Worm (Caenorhabditis elegans): ENCODE results near the gene ipla-6.

DNA sequence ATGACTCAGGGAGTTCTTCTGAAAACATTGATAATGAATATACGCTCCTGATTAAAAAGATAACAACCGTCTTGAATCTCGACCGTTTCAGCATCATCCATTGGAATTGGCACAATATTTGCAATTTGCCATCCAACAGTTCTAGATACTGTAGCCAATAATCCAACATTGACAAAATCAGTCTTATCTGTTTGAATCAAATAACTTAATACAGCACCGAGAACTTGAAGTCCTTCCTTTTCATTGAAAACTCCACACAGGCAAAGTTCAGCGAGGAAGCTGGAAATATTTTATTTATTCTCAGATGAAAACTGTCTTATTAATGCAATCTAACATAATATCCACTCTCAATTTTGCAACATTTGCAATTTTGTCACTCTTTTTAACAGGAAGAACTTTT, 34.8 kb downstream of the ipla-6 start:
- no peak for TF ChIP-seq elt-1 (tag; optimal IDR thresholded peaks at IDR 0.05)
- no peak for TF ChIP-seq nhr-10 (tag; optimal IDR thresholded peaks at IDR 0.05)

Measured in whole organism, L2 larva.